Worm (Caenorhabditis elegans) whole organism, mixed stage, embryonic: ENCODE measurements around the gene sdz-38.

Experiments
- M03D4.4 ChIP-seq: sonication (generic microtip); optimal IDR thresholded peaks from 2 replicates; lab custom pipeline; 2017; ENCODE audit warnings: mild to moderate bottlenecking, missing genetic modification characterization, missing compliant biosample characterization
- blmp-1 ChIP-seq: fragments of 150-350 bp; optimal IDR thresholded peaks from 2 replicates; lab custom pipeline; 2014; ENCODE audit warnings: missing biosample characterization, missing genetic modification characterization
- drap-1 ChIP-seq: fragments of 200-800 bp; sonication (Bioruptor generic); optimal IDR thresholded peaks from 3 replicates; lab custom pipeline; 2018; ENCODE audit warnings: mild to moderate bottlenecking, missing genetic modification characterization, missing compliant biosample characterization
- elt-3 ChIP-seq: fragments of 150-350 bp; optimal IDR thresholded peaks from 2 replicates; lab custom pipeline; 2014; ENCODE audit warnings: missing biosample characterization, missing genetic modification characterization
- flh-1 ChIP-seq: fragments of 200-800 bp; sonication (Bioruptor generic); optimal IDR thresholded peaks from 2 replicates; lab custom pipeline; 2018; ENCODE audit warnings: mild to moderate bottlenecking, missing genetic modification characterization, moderate library complexity, missing compliant biosample characterization
- ham-2 ChIP-seq: fragments of 200-800 bp; sonication (Bioruptor generic); optimal IDR thresholded peaks from 2 replicates; lab custom pipeline; 2018; ENCODE audit warnings: mild to moderate bottlenecking, missing genetic modification characterization, missing compliant biosample characterization
- mep-1 ChIP-seq: fragments of 150-350 bp; optimal IDR thresholded peaks from 2 replicates; lab custom pipeline; 2017; ENCODE audit warnings: missing biosample characterization, missing genetic modification reagents, missing genetic modification characterization, inconsistent platforms
- mls-2 ChIP-seq: sonication (generic microtip); optimal IDR thresholded peaks from 2 replicates; lab custom pipeline; 2016; ENCODE audit warnings: mild to moderate bottlenecking, missing genetic modification characterization, moderate library complexity, missing compliant biosample characterization
- nhr-237 ChIP-seq: fragments of 150-350 bp; optimal IDR thresholded peaks from 2 replicates; lab custom pipeline; 2014; ENCODE audit warnings: missing biosample characterization, missing genetic modification characterization
- sptf-1 ChIP-seq: sonication (generic microtip); optimal IDR thresholded peaks from 2 replicates; lab custom pipeline; 2017; ENCODE audit warnings: mild to moderate bottlenecking, missing genetic modification characterization, moderate library complexity, missing compliant biosample characterization
- unc-39 ChIP-seq: fragments of 150-350 bp; optimal IDR thresholded peaks from 2 replicates; lab custom pipeline; 2014; ENCODE audit warnings: missing biosample characterization, missing genetic modification characterization
- unc-62 ChIP-seq: fragments of 150-350 bp; optimal IDR thresholded peaks from 2 replicates; lab custom pipeline; 2014; ENCODE audit warnings: missing biosample characterization, missing genetic modification reagents, missing genetic modification characterization

DNA sequence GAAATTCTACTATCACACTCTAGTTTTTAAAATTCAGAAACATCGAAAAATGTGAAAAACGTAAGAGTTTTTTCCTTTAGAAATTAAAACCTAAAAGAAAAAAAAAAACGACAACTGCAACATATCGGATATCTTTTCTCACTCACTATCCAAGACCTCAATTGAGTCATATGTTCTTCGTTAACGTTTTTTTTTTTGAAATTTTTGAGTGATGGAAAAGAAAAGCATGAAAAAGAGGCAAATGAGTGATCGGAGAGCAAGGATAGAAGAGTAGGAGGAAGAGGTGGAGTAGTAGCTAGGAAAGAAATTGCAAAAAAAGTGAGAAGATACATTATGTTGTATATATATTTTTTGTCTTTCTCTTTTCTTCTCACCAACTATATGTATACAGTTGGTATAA, 7.9 kb upstream of the sdz-38 start:
- no peak for TF ChIP-seq ham-2 (GFP tag; lab: Kevin White, UChicago)
- no peak for TF ChIP-seq drap-1 (GFP tag; lab: Kevin White, UChicago)
- TF ChIP-seq nhr-237, result no peak
- no peak for TF ChIP-seq unc-62 (GFP tag; lab: Kevin White, UChicago)
- no peak for TF ChIP-seq mep-1
- no peak for TF ChIP-seq flh-1 (GFP tag; lab: Kevin White, UChicago)
- TF ChIP-seq unc-39, result no peak
- no peak for TF ChIP-seq elt-3 (tag; lab: Kevin White, UChicago)
- TF ChIP-seq mls-2, result no peak
- no peak for TF ChIP-seq M03D4.4 (tag; lab: Kevin White, UChicago)
- no peak for TF ChIP-seq blmp-1 (tag; lab: Kevin White, UChicago)
- TF ChIP-seq sptf-1, result no peak
